Fruit fly (Drosophila melanogaster) whole organism, embryonic: ENCODE data around the gene CG33947.

Experiments used
- Ada2b ChIP-seq: fragments of 200-800 bp; sonication (Bioruptor generic); IDR thresholded peaks from 2 replicates; pipeline ENCODE4 v1.3.6; 2022; ENCODE audit warnings: missing biosample characterization, missing genetic modification characterization
- Bdp1 ChIP-seq: fragments of 200-800 bp; sonication (Bioruptor generic); optimal IDR thresholded peaks from 3 replicates; lab custom pipeline; 2016; ENCODE audit warnings: missing biosample characterization, missing genetic modification characterization
- Blimp-1 ChIP-seq: fragments of 200-800 bp; sonication (Bioruptor generic); optimal IDR thresholded peaks from 3 replicates; lab custom pipeline; 2018; ENCODE audit warnings: missing biosample characterization, missing genetic modification characterization, mild to moderate bottlenecking, moderate library complexity, missing genetic modification reagents
- BtbVII ChIP-seq: fragments of 200-800 bp; sonication (Bioruptor generic); optimal IDR thresholded peaks from 3 replicates; lab custom pipeline; 2017; ENCODE audit warnings: missing biosample characterization, mild to moderate bottlenecking, missing genetic modification characterization
- CG10462 ChIP-seq: fragments of 200-800 bp; sonication (Bioruptor generic); optimal IDR thresholded peaks from 2 replicates; lab custom pipeline; 2016; ENCODE audit warnings: missing biosample characterization, missing genetic modification characterization
- CG11504 ChIP-seq: fragments of 200-800 bp; sonication (Bioruptor generic); optimal IDR thresholded peaks from 3 replicates; lab custom pipeline; 2019; ENCODE audit warnings: missing biosample characterization, mild to moderate bottlenecking, missing genetic modification characterization, moderate library complexity
- CG11695 ChIP-seq: fragments of 200-800 bp; sonication (Bioruptor generic); IDR thresholded peaks from 3 replicates; pipeline ENCODE4 v1.3.6; 2022; ENCODE audit warnings: missing biosample characterization, missing genetic modification characterization
- CG12104 ChIP-seq: fragments of 200-800 bp; sonication (Bioruptor generic); optimal IDR thresholded peaks from 3 replicates; lab custom pipeline; 2016; ENCODE audit warnings: missing biosample characterization, missing genetic modification characterization
- CG12219 ChIP-seq: fragments of 200-800 bp; sonication (Bioruptor generic); optimal IDR thresholded peaks from 3 replicates; lab custom pipeline; 2018; ENCODE audit warnings: missing biosample characterization, mild to moderate bottlenecking, missing genetic modification characterization
- CG14965 ChIP-seq: fragments of 200-800 bp; sonication (Bioruptor generic); optimal IDR thresholded peaks from 2 replicates; lab custom pipeline; 2016; ENCODE audit warnings: missing biosample characterization, missing genetic modification characterization, borderline replicate concordance
- CG16813 ChIP-seq: fragments of 200-800 bp; sonication (Bioruptor generic); IDR thresholded peaks from 3 replicates; pipeline ENCODE4 v1.3.6; 2022; ENCODE audit warnings: missing biosample characterization, missing genetic modification characterization; ENCODE audit not compliant: partially characterized antibody
- CG17359 ChIP-seq: fragments of 200-800 bp; sonication (Bioruptor generic); optimal IDR thresholded peaks from 3 replicates; lab custom pipeline; 2018; ENCODE audit warnings: missing biosample characterization, mild to moderate bottlenecking, missing genetic modification characterization, moderate library complexity
- CG32532 ChIP-seq: fragments of 200-800 bp; sonication (Bioruptor generic); IDR thresholded peaks from 2 replicates; pipeline ENCODE4 v1.3.6; 2022; ENCODE audit warnings: missing biosample characterization, missing genetic modification characterization
- CG3726 ChIP-seq: fragments of 200-800 bp; sonication (Bioruptor generic); IDR thresholded peaks from 3 replicates; pipeline ENCODE4, ENCODE4 v1.3.6; 2022; ENCODE audit warnings: missing biosample characterization, missing genetic modification characterization
- CG4854 ChIP-seq: fragments of 200-800 bp; sonication (Bioruptor generic); optimal IDR thresholded peaks from 2 replicates; lab custom pipeline; 2016; ENCODE audit warnings: missing biosample characterization, missing genetic modification characterization, inconsistent platforms
- CG7556 ChIP-seq: fragments of 200-800 bp; sonication (Bioruptor generic); optimal IDR thresholded peaks from 2 replicates; lab custom pipeline; 2017; ENCODE audit warnings: missing biosample characterization, mild to moderate bottlenecking, missing genetic modification characterization
- CG8388 ChIP-seq: fragments of 200-800 bp; sonication (Bioruptor generic); optimal IDR thresholded peaks from 2 replicates; lab custom pipeline; 2019; ENCODE audit warnings: missing biosample characterization, mild to moderate bottlenecking, missing genetic modification characterization, moderate library complexity
- CG8765 ChIP-seq: fragments of 200-800 bp; sonication (Bioruptor generic); IDR thresholded peaks from 2 replicates; pipeline ENCODE4 v1.3.6; 2022; ENCODE audit warnings: missing biosample characterization, missing genetic modification characterization
- CG9797 ChIP-seq: fragments of 200-800 bp; sonication (Bioruptor generic); optimal IDR thresholded peaks from 3 replicates; lab custom pipeline; 2018; ENCODE audit warnings: missing biosample characterization, mild to moderate bottlenecking, missing genetic modification characterization
- CG9932 ChIP-seq: fragments of 200-800 bp; sonication (Bioruptor generic); IDR thresholded peaks from 2 replicates; pipeline ENCODE4 v1.3.6; 2022; ENCODE audit warnings: missing biosample characterization, missing genetic modification characterization
- D19B ChIP-seq: fragments of 200-800 bp; sonication (Bioruptor generic); optimal IDR thresholded peaks from 2 replicates; lab custom pipeline; 2017; ENCODE audit warnings: missing biosample characterization, mild to moderate bottlenecking, missing genetic modification characterization
- Dfd ChIP-seq, 2 experiments: fragments of >200 bp; optimal IDR thresholded peaks; 2 replicates each; lab custom pipeline; 2017; ENCODE audit warnings: missing biosample characterization in 2 of 2, missing genetic modification characterization in 2 of 2
- E2f1 ChIP-seq: fragments of 200-800 bp; sonication (Bioruptor generic); IDR thresholded peaks from 2 replicates; pipeline ENCODE4 v1.3.6; 2022; ENCODE audit warnings: missing biosample characterization, missing genetic modification characterization
- Ets65A ChIP-seq: fragments of 200-800 bp; sonication (Bioruptor generic); peaks from one replicate; lab custom pipeline; 2016; ENCODE audit warnings: missing biosample characterization, missing genetic modification characterization
- Fer3 ChIP-seq: fragments of 200-800 bp; sonication (Bioruptor generic); optimal IDR thresholded peaks from 2 replicates; lab custom pipeline; 2018; ENCODE audit warnings: missing biosample characterization, mild to moderate bottlenecking, missing genetic modification characterization, moderate library complexity
- HHEX ChIP-seq: fragments of 200-800 bp; sonication (Bioruptor generic); optimal IDR thresholded peaks from 3 replicates; lab custom pipeline; 2017; ENCODE audit warnings: missing biosample characterization, mild to moderate bottlenecking, missing genetic modification characterization, missing genetic modification reagents
- Hmx ChIP-seq: fragments of 200-800 bp; sonication (Bioruptor generic); optimal IDR thresholded peaks from 2 replicates; lab custom pipeline; 2016; ENCODE audit warnings: missing biosample characterization, missing genetic modification characterization
- Hr39 ChIP-seq: fragments of >200 bp; optimal IDR thresholded peaks from 2 replicates; lab custom pipeline; 2017
- Meics ChIP-seq: fragments of 200-800 bp; sonication (Bioruptor generic); optimal IDR thresholded peaks from 2 replicates; lab custom pipeline; 2017; ENCODE audit warnings: missing biosample characterization, mild to moderate bottlenecking, missing genetic modification characterization
- Mrtf ChIP-seq: fragments of 200-800 bp; sonication (Bioruptor generic); IDR thresholded peaks from 3 replicates; pipeline ENCODE4 v1.3.6; 2022; ENCODE audit warnings: missing biosample characterization, missing genetic modification characterization
- Ssrp ChIP-seq: fragments of 200-800 bp; sonication (Bioruptor generic); optimal IDR thresholded peaks from 2 replicates; lab custom pipeline; 2018; ENCODE audit warnings: missing biosample characterization, mild to moderate bottlenecking, missing genetic modification characterization, moderate library complexity
- Tbp ChIP-seq: fragments of >200 bp; optimal IDR thresholded peaks from 2 replicates; lab custom pipeline; 2018; ENCODE audit warnings: missing biosample characterization, missing genetic modification characterization
- Trl ChIP-seq, 3 experiments: fragments of >200 bp in 2 of 3; fragments of 200-800 bp in 1 of 3; sonication (Bioruptor generic) in 1 of 3; optimal IDR thresholded peaks; 2 replicates in 1 of 3; 3 replicates in 2 of 3; lab custom pipeline; 2016 to 2017; ENCODE audit warnings: missing biosample characterization in 1 of 3, missing genetic modification characterization in 1 of 3
- YL-1 ChIP-seq: fragments of 200-800 bp; sonication (Bioruptor generic); optimal IDR thresholded peaks from 3 replicates; lab custom pipeline; 2017; ENCODE audit warnings: missing biosample characterization, mild to moderate bottlenecking, missing genetic modification characterization
- bbx ChIP-seq: fragments of 200-800 bp; sonication (Bioruptor generic); IDR thresholded peaks from 2 replicates; pipeline ENCODE4 v1.3.6; 2022; ENCODE audit warnings: missing biosample characterization, missing genetic modification characterization; ENCODE audit not compliant: partially characterized antibody
- br ChIP-seq: fragments of >200 bp; optimal IDR thresholded peaks from 2 replicates; lab custom pipeline; 2017
- cg ChIP-seq: fragments of 200-800 bp; sonication (Bioruptor generic); optimal IDR thresholded peaks from 3 replicates; lab custom pipeline; 2019; ENCODE audit warnings: missing biosample characterization, mild to moderate bottlenecking, missing genetic modification characterization, moderate library complexity
- ems ChIP-seq: fragments of 200-800 bp; sonication (Bioruptor generic); optimal IDR thresholded peaks from 3 replicates; lab custom pipeline; 2016; ENCODE audit warnings: missing biosample characterization, missing genetic modification characterization
- en ChIP-seq: fragments of 200-800 bp; sonication (Bioruptor generic); optimal IDR thresholded peaks from 2 replicates; lab custom pipeline; 2016; ENCODE audit warnings: missing biosample characterization, missing genetic modification characterization
- eve ChIP-seq, 2 experiments: fragments of >200 bp; optimal IDR thresholded peaks; 2 replicates each; lab custom pipeline; 2017; ENCODE audit warnings: missing biosample characterization in 2 of 2, missing genetic modification characterization in 2 of 2
- hbn ChIP-seq: fragments of 200-800 bp; sonication (Bioruptor generic); IDR thresholded peaks from 2 replicates; pipeline ENCODE4 v1.3.6; 2022; ENCODE audit warnings: missing biosample characterization, missing genetic modification characterization; ENCODE audit not compliant: partially characterized antibody
- kay ChIP-seq: fragments of 200-800 bp; sonication (Bioruptor generic); optimal IDR thresholded peaks from 2 replicates; lab custom pipeline; 2016; ENCODE audit warnings: missing biosample characterization, missing genetic modification characterization
- klu ChIP-seq: fragments of 200-800 bp; sonication (Bioruptor generic); IDR thresholded peaks from 2 replicates; pipeline ENCODE4 v1.3.6; 2022; ENCODE audit warnings: missing biosample characterization, missing genetic modification characterization
- pan ChIP-seq, 4 experiments: fragments of >200 bp in 3 of 4; fragments of 200-800 bp in 1 of 4; sonication (Bioruptor generic) in 1 of 4; optimal IDR thresholded peaks in 3 of 4; IDR thresholded peaks in 1 of 4; 2 replicates each; pipeline versions ENCODE4 v1.3.6 to Lab custom; 2017 to 2022; ENCODE audit warnings: missing biosample characterization in 2 of 4, missing genetic modification characterization in 2 of 4, mixed read lengths in 1 of 4
- salm ChIP-seq: fragments of 200-800 bp; sonication (Bioruptor generic); optimal IDR thresholded peaks from 2 replicates; lab custom pipeline; 2018; ENCODE audit warnings: missing biosample characterization, mild to moderate bottlenecking, missing genetic modification characterization
- seq ChIP-seq: fragments of 200-800 bp; sonication (Bioruptor generic); IDR thresholded peaks from 2 replicates; pipeline ENCODE4 v1.3.6; 2022; ENCODE audit warnings: missing biosample characterization, missing genetic modification characterization
- sisA ChIP-seq: fragments of 200-800 bp; sonication (Bioruptor generic); IDR thresholded peaks from 2 replicates; pipeline ENCODE4 v1.3.6; 2022; ENCODE audit warnings: missing biosample characterization, missing genetic modification characterization
- tll ChIP-seq, 2 experiments: fragments of 200-800 bp in 1 of 2; fragments of >200 bp in 1 of 2; sonication (Bioruptor generic) in 1 of 2; optimal IDR thresholded peaks; 2 replicates each; lab custom pipeline; 2017 to 2019; ENCODE audit warnings: missing biosample characterization in 2 of 2, missing genetic modification characterization in 2 of 2, mild to moderate bottlenecking in 1 of 2, moderate library complexity in 1 of 2
- vfl ChIP-seq: fragments of 200-800 bp; sonication (Bioruptor generic); optimal IDR thresholded peaks from 2 replicates; lab custom pipeline; 2016; ENCODE audit warnings: missing biosample characterization, missing genetic modification characterization

The CG33947 gene

DNA sequence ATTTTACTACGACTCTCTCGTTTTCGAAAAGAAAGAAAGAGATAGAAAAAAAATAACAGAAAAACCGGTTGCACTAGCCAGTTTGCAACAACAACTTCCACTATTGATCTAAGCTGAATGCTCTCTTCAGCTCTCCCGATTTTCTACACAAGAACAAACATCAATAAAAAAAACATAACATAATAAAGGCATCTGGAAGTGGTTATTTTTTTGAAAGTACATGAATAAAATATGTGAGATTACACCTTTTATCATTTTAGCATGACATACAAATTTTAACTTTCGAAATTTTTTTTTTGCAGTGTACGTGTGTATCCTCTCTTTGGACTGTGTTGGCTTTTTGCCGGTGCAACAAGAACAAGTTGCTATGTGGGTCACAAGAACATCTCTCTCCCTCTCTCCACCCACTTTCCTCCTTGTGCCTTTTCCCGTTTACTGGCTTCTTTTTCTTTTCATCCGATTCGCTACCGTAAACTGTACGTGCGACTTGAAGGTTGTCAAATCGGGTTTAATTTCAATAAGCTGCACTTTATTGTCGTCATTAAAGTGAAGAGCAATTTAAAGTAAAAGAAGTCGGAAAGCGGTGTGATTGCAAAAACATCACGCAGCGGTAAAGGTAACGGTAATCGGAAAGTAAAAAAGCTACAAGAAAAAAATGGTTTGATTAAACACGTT is 11.6 kb upstream of the CG33947 start (continued):
- peak; percentile 97 for TF ChIP-seq CG10462 (GFP tag; lab: Kevin White, UChicago)
- TF ChIP-seq Meics (GFP tag; lab: Kevin White, UChicago): peak; percentile 89
- peak in 1 of 2 experiments; percentile 72 for TF ChIP-seq eve (GFP tag; optimal IDR thresholded peaks at IDR 0.05; lab: Kevin White, UChicago)
- peak; percentile 95 for TF ChIP-seq Blimp-1 (GFP tag; lab: Kevin White, UChicago)
- peak; percentile 97 for TF ChIP-seq CG11504 (tag; lab: Kevin White, UChicago)
- peak; percentile 94 for TF ChIP-seq en (GFP tag; lab: Kevin White, UChicago)
- no peak for TF ChIP-seq Dfd (GFP tag; optimal IDR thresholded peaks at IDR 0.05; lab: Kevin White, UChicago)
- TF ChIP-seq CG8388 (GFP tag; lab: Kevin White, UChicago): peak; percentile 97
- TF ChIP-seq tll (GFP tag; optimal IDR thresholded peaks at IDR 0.05; lab: Kevin White, UChicago): peak in 1 of 2 experiments; percentile 89
- TF ChIP-seq HHEX (GFP tag; lab: Kevin White, UChicago): peak; percentile 94
- TF ChIP-seq Hr39 (lab: Kevin White, UChicago): no peak
- TF ChIP-seq cg (GFP tag; lab: Kevin White, UChicago): peak; percentile 23
- peak; percentile 81 for TF ChIP-seq BtbVII (GFP tag; lab: Kevin White, UChicago)
- peak; percentile 96 for TF ChIP-seq CG3726
- peak; percentile 95 for TF ChIP-seq seq (GFP tag; lab: Robert Waterston, UW)
- peak; percentile 87 for TF ChIP-seq CG8765 (GFP tag; lab: Robert Waterston, UW)
- peak; percentile 91 for TF ChIP-seq kay (GFP tag; lab: Kevin White, UChicago)
- no peak for TF ChIP-seq pan (optimal IDR thresholded peaks at IDR 0.05; lab: Kevin White, UChicago)
- TF ChIP-seq pan (GFP tag; optimal IDR thresholded peaks at IDR 0.05 in 1 of 2, IDR thresholded peaks at IDR 0.05 in 1 of 2): peak in 1 of 2 experiments; percentile 98
- TF ChIP-seq sisA: peak; percentile 95
- peak; percentile 93 for TF ChIP-seq E2f1 (GFP tag; lab: Robert Waterston, UW)
- peak; percentile 93 for TF ChIP-seq CG32532
- TF ChIP-seq CG14965 (GFP tag; lab: Kevin White, UChicago): peak; percentile 85
- peak; percentile 97 for TF ChIP-seq CG17359
- peak; percentile 79 for TF ChIP-seq klu
- TF ChIP-seq CG12104: peak; percentile 96
- peak; percentile 90 for TF ChIP-seq Bdp1 (GFP tag; lab: Kevin White, UChicago)
- TF ChIP-seq Hmx (GFP tag; lab: Kevin White, UChicago): peak; percentile 89
- TF ChIP-seq CG16813 (GFP tag; lab: Robert Waterston, UW): no peak
- peak; percentile 92 for TF ChIP-seq ems (GFP tag; lab: Kevin White, UChicago)
- TF ChIP-seq CG11695 (GFP tag; lab: Robert Waterston, UW): peak; percentile 94
- peak; percentile 97 for TF ChIP-seq CG12219
- TF ChIP-seq vfl (GFP tag; lab: Kevin White, UChicago): peak; percentile 76
- TF ChIP-seq salm (tag; lab: Kevin White, UChicago): peak; percentile 96
- peak; percentile 97 for TF ChIP-seq Ada2b (GFP tag; lab: Robert Waterston, UW)
- peak; percentile 92 for TF ChIP-seq CG4854
- peak; percentile 80 for TF ChIP-seq CG9932
- TF ChIP-seq Fer3 (tag; lab: Kevin White, UChicago): peak; percentile 91
- peak; percentile 91 for TF ChIP-seq YL-1 (GFP tag; lab: Kevin White, UChicago)
- peak; percentile 35 to 55 for TF ChIP-seq Trl (optimal IDR thresholded peaks at IDR 0.05; lab: Kevin White, UChicago)
- peak; percentile 97 for TF ChIP-seq Trl (GFP tag; optimal IDR thresholded peaks at IDR 0.05; lab: Kevin White, UChicago)
- TF ChIP-seq Tbp (GFP tag; lab: Kevin White, UChicago): no peak
- TF ChIP-seq Ets65A (GFP tag; lab: Kevin White, UChicago): peak; percentile 98
- TF ChIP-seq D19B (GFP tag; lab: Kevin White, UChicago): peak; percentile 66
- TF ChIP-seq bbx (GFP tag; lab: Robert Waterston, UW): no peak
- TF ChIP-seq hbn (GFP tag; lab: Robert Waterston, UW): no peak
- TF ChIP-seq Mrtf (GFP tag; lab: Robert Waterston, UW): peak; percentile 93
- TF ChIP-seq CG9797 (GFP tag; lab: Kevin White, UChicago): peak; percentile 46
- peak; percentile 96 for TF ChIP-seq CG7556
- no peak for TF ChIP-seq br (lab: Kevin White, UChicago)
- TF ChIP-seq Ssrp: peak; percentile 97
